Fruit fly (Drosophila melanogaster) whole organism, prepupa: Measurements from ENCODE around the gene mRpL15.

ENCODE experiments used
- Blimp-1 ChIP-seq: fragments of 200-800 bp; sonication (Bioruptor generic); optimal IDR thresholded peaks from 3 replicates; lab custom pipeline; 2017; ENCODE audit warnings: missing biosample characterization, missing genetic modification characterization, mild to moderate bottlenecking, moderate library complexity, missing genetic modification reagents
- CG10669 ChIP-seq: fragments of 200-800 bp; sonication (Bioruptor generic); optimal IDR thresholded peaks from 3 replicates; lab custom pipeline; 2018; ENCODE audit warnings: missing biosample characterization, mild to moderate bottlenecking, missing genetic modification characterization, moderate library complexity
- CG11294 ChIP-seq: fragments of 200-800 bp; sonication (Bioruptor generic); IDR thresholded peaks from 2 replicates; pipeline ENCODE4 v1.3.6; 2022; ENCODE audit warnings: missing biosample characterization, missing genetic modification characterization
- CG11762 ChIP-seq: fragments of 200-800 bp; sonication (Bioruptor generic); optimal IDR thresholded peaks from 3 replicates; lab custom pipeline; 2016; ENCODE audit warnings: missing biosample characterization, missing genetic modification characterization; ENCODE audit not compliant: insufficient read depth
- CG11902 ChIP-seq: fragments of 200-800 bp; sonication (Bioruptor generic); optimal IDR thresholded peaks from 3 replicates; lab custom pipeline; 2016; ENCODE audit warnings: missing biosample characterization, missing genetic modification characterization
- CG15336 ChIP-seq: fragments of 200-800 bp; sonication (Bioruptor generic); IDR thresholded peaks from 2 replicates; pipeline ENCODE4 v1.3.6; 2022; ENCODE audit warnings: missing biosample characterization, missing genetic modification characterization
- CG3032 ChIP-seq: fragments of 200-800 bp; optimal IDR thresholded peaks from 2 replicates; lab custom pipeline; 2019; ENCODE audit warnings: missing biosample characterization, mild to moderate bottlenecking, missing genetic modification characterization, moderate library complexity
- CG32006 ChIP-seq: fragments of 200-800 bp; sonication (Bioruptor generic); optimal IDR thresholded peaks from 3 replicates; lab custom pipeline; 2017; ENCODE audit warnings: missing biosample characterization, mild to moderate bottlenecking, missing genetic modification characterization
- CG34406 ChIP-seq: fragments of 200-800 bp; sonication (Bioruptor generic); optimal IDR thresholded peaks from 3 replicates; lab custom pipeline; 2016; ENCODE audit warnings: missing biosample characterization, missing genetic modification characterization
- CG3919 ChIP-seq: fragments of 200-800 bp; sonication (Bioruptor generic); optimal IDR thresholded peaks from 3 replicates; lab custom pipeline; 2016; ENCODE audit warnings: missing biosample characterization, missing genetic modification characterization
- CG4318 ChIP-seq: fragments of 200-800 bp; sonication (Bioruptor generic); optimal IDR thresholded peaks from 3 replicates; lab custom pipeline; 2017; ENCODE audit warnings: missing biosample characterization, mild to moderate bottlenecking, missing genetic modification characterization
- CG6163 ChIP-seq: fragments of 200-800 bp; sonication (Bioruptor generic); IDR thresholded peaks from 3 replicates; pipeline ENCODE4 v1.3.6; 2022; ENCODE audit warnings: missing biosample characterization, missing genetic modification characterization
- CG6276 ChIP-seq: fragments of 200-800 bp; sonication (Bioruptor generic); optimal IDR thresholded peaks from 2 replicates; lab custom pipeline; 2017; ENCODE audit warnings: missing biosample characterization, mild to moderate bottlenecking, missing genetic modification characterization
- CG6854 ChIP-seq: fragments of 200-800 bp; sonication (Bioruptor generic); optimal IDR thresholded peaks from 2 replicates; lab custom pipeline; 2017; ENCODE audit warnings: missing biosample characterization, mild to moderate bottlenecking, missing genetic modification characterization
- CG7368 ChIP-seq: fragments of 200-800 bp; sonication (Bioruptor generic); optimal IDR thresholded peaks from 3 replicates; lab custom pipeline; 2016; ENCODE audit warnings: missing biosample characterization, missing genetic modification characterization
- CG8119 ChIP-seq: fragments of 200-800 bp; sonication (Bioruptor generic); IDR thresholded peaks from 3 replicates; pipeline ENCODE4 v1.3.6; 2022; ENCODE audit warnings: missing biosample characterization, missing genetic modification characterization
- CG9139 ChIP-seq: fragments of 200-800 bp; sonication (Bioruptor generic); optimal IDR thresholded peaks from 3 replicates; lab custom pipeline; 2017; ENCODE audit warnings: missing biosample characterization, mild to moderate bottlenecking, missing genetic modification characterization
- Eip78C ChIP-seq: fragments of 200-800 bp; sonication (Bioruptor generic); peaks from one replicate; lab custom pipeline; 2016; ENCODE audit warnings: missing biosample characterization, missing genetic modification characterization
- Ets21C ChIP-seq: fragments of 200-800 bp; sonication (Bioruptor generic); optimal IDR thresholded peaks from 3 replicates; lab custom pipeline; 2016; ENCODE audit warnings: missing biosample characterization, missing genetic modification characterization
- Gug ChIP-seq: fragments of 200-800 bp; sonication (Bioruptor generic); IDR thresholded peaks from 2 replicates; pipeline ENCODE4 v1.3.6; 2022; ENCODE audit warnings: missing biosample characterization, missing genetic modification characterization
- Hr39 ChIP-seq: fragments of 200-800 bp; sonication (Bioruptor generic); optimal IDR thresholded peaks from 2 replicates; lab custom pipeline; 2016; ENCODE audit warnings: missing biosample characterization, missing genetic modification characterization
- Lpt ChIP-seq: fragments of 200-800 bp; sonication (Bioruptor generic); optimal IDR thresholded peaks from 3 replicates; lab custom pipeline; 2016; ENCODE audit warnings: missing biosample characterization, missing genetic modification characterization
- Met ChIP-seq: fragments of 200-800 bp; sonication (Bioruptor generic); optimal IDR thresholded peaks from 3 replicates; lab custom pipeline; 2016; ENCODE audit warnings: missing biosample characterization, missing genetic modification characterization
- OdsH ChIP-seq: fragments of 200-800 bp; sonication (Bioruptor generic); optimal IDR thresholded peaks from 3 replicates; lab custom pipeline; 2016; ENCODE audit warnings: missing biosample characterization, missing genetic modification characterization
- Smox ChIP-seq: fragments of 200-800 bp; sonication (Bioruptor generic); optimal IDR thresholded peaks from 3 replicates; lab custom pipeline; 2016; ENCODE audit warnings: missing biosample characterization, missing genetic modification characterization
- Sox102F ChIP-seq: fragments of 200-800 bp; sonication (Bioruptor generic); optimal IDR thresholded peaks from 2 replicates; lab custom pipeline; 2016; ENCODE audit warnings: missing biosample characterization, mild to moderate bottlenecking, missing genetic modification characterization
- Sox15 ChIP-seq: fragments of 200-800 bp; sonication (Bioruptor generic); optimal IDR thresholded peaks from 3 replicates; lab custom pipeline; 2016; ENCODE audit warnings: missing biosample characterization, missing genetic modification characterization
- acj6 ChIP-seq: fragments of 200-800 bp; sonication (Bioruptor generic); optimal IDR thresholded peaks from 3 replicates; lab custom pipeline; 2016; ENCODE audit warnings: missing biosample characterization, missing genetic modification characterization
- dsx ChIP-seq: fragments of 200-800 bp; optimal IDR thresholded peaks from 3 replicates; lab custom pipeline; 2019; ENCODE audit warnings: missing biosample characterization, mild to moderate bottlenecking, missing genetic modification characterization, moderate library complexity; ENCODE audit not compliant: poor library complexity, severe bottlenecking
- eg ChIP-seq: fragments of 200-800 bp; sonication (Bioruptor generic); IDR thresholded peaks from 3 replicates; pipeline ENCODE4 v1.3.6; 2022; ENCODE audit warnings: missing biosample characterization, missing genetic modification characterization
- fd85E ChIP-seq: fragments of 200-800 bp; sonication (Bioruptor generic); optimal IDR thresholded peaks from 3 replicates; lab custom pipeline; 2016; ENCODE audit warnings: missing biosample characterization, missing genetic modification characterization
- fkh ChIP-seq: fragments of 200-800 bp; sonication (Bioruptor generic); optimal IDR thresholded peaks from 3 replicates; lab custom pipeline; 2017; ENCODE audit warnings: missing biosample characterization, mild to moderate bottlenecking, missing genetic modification characterization, moderate library complexity
- lz ChIP-seq: fragments of 200-800 bp; sonication (Bioruptor generic); optimal IDR thresholded peaks from 3 replicates; lab custom pipeline; 2016; ENCODE audit warnings: missing biosample characterization, missing genetic modification characterization
- pdm3 ChIP-seq: fragments of 200-800 bp; sonication (Bioruptor generic); optimal IDR thresholded peaks from 3 replicates; lab custom pipeline; 2016; ENCODE audit warnings: missing biosample characterization, missing genetic modification characterization
- salr ChIP-seq, 2 experiments: fragments of 200-800 bp; sonication (Bioruptor generic); optimal IDR thresholded peaks; 3 replicates each; lab custom pipeline; 2016 to 2018; ENCODE audit warnings: missing biosample characterization in 2 of 2, missing genetic modification characterization in 2 of 2, mild to moderate bottlenecking in 1 of 2
- ss ChIP-seq, 2 experiments: fragments of 200-800 bp; sonication (Bioruptor generic); optimal IDR thresholded peaks; 2 replicates in 1 of 2; 3 replicates in 1 of 2; lab custom pipeline; 2017 to 2018; ENCODE audit warnings: mild to moderate bottlenecking in 2 of 2, missing biosample characterization in 2 of 2, missing genetic modification characterization in 2 of 2, moderate library complexity in 1 of 2
- svp ChIP-seq: fragments of 200-800 bp; sonication (Bioruptor generic); peaks from one replicate; lab custom pipeline; 2016; ENCODE audit warnings: missing biosample characterization, missing genetic modification characterization
- vri ChIP-seq: fragments of 200-800 bp; sonication (Bioruptor generic); optimal IDR thresholded peaks from 3 replicates; lab custom pipeline; 2016; ENCODE audit warnings: missing biosample characterization, mild to moderate bottlenecking, missing genetic modification characterization

The mRpL15 gene

dm6 chr3L:20452813-20453682, 17.0 kb upstream of the mRpL15 start, which contains the start of gene CG5199 (continued):
- TF ChIP-seq Sox15 (GFP tag; lab: Kevin White, UChicago) (peak; percentile 37), lz (GFP tag; lab: Kevin White, UChicago) (peak; percentile 62), Gug (peak; percentile 65), CG4318 (GFP tag; lab: Kevin White, UChicago) (peak; percentile 49), CG6854 (GFP tag; lab: Kevin White, UChicago) (no peak), Sox102F (GFP tag; lab: Kevin White, UChicago) (peak; percentile 1), pdm3 (GFP tag; lab: Kevin White, UChicago) (no peak), OdsH (GFP tag; lab: Kevin White, UChicago) (peak; percentile 53), CG3032 (tag; lab: Kevin White, UChicago) (peak; percentile 79), CG7368 (GFP tag; lab: Kevin White, UChicago) (peak; percentile 5), CG11294 (peak; percentile 48; the same call in 1 of the 2 replicates), fd85E (GFP tag; lab: Kevin White, UChicago) (no peak), Eip78C (no peak), CG9139 (GFP tag; lab: Kevin White, UChicago) (no peak), CG32006 (GFP tag; lab: Kevin White, UChicago) (peak; percentile 63), Met (GFP tag; lab: Kevin White, UChicago) (no peak), CG8119 (GFP tag; lab: Robert Waterston, UW) (no peak), CG15336 (GFP tag; lab: Robert Waterston, UW) (0 out of 2 replicates have a peak, but pooled peaks have one; percentile 21), CG10669 (GFP tag; lab: Kevin White, UChicago) (peak; percentile 49), vri (GFP tag; lab: Kevin White, UChicago) (no peak), eg (GFP tag; lab: Robert Waterston, UW) (no peak; the same call in 2 of the 3 replicates), CG34406 (peak; percentile 52), Blimp-1 (GFP tag; lab: Kevin White, UChicago) (peak; percentile 11), Hr39 (GFP tag; lab: Kevin White, UChicago) (peak; percentile 48), salr (GFP tag; optimal IDR thresholded peaks at IDR 0.05; lab: Kevin White, UChicago) (peak in 1 of 2 experiments; percentile 30), CG11902 (GFP tag; lab: Kevin White, UChicago) (peak; percentile 53), fkh (GFP tag; lab: Kevin White, UChicago) (no peak), acj6 (GFP tag; lab: Kevin White, UChicago) (peak; percentile 58), CG6276 (GFP tag; lab: Kevin White, UChicago) (no peak), CG3919 (peak; percentile 68), CG11762 (GFP tag; lab: Kevin White, UChicago) (peak; percentile 45), ss (GFP tag; optimal IDR thresholded peaks at IDR 0.05; lab: Kevin White, UChicago) (no peak), CG6163 (GFP tag; lab: Robert Waterston, UW) (peak; percentile 42; the same call in 1 of the 3 replicates), Ets21C (GFP tag; lab: Kevin White, UChicago) (no peak), Lpt (peak; percentile 35), Smox (no peak), dsx (GFP tag; lab: Kevin White, UChicago) (no peak)

DNA sequence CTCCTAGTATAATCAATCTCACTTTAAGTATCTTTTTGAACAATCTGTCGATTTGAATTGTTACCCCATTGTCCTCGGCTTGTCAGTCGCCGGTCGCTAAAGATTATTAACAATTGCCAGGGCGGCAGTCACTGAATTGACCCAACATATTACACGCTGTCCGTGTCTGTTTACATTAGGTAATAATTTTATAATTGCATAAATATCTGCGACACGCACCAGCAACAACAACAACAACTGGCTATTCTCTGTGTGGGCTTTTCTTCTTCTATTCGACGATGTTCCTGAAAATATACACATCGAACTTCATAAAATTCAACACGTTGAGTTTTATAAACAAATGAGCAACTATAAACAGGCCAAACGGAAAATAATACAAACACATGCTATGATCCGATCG, 12.8 kb upstream of the mRpL15 start:
- TF ChIP-seq CG7368 (GFP tag; lab: Kevin White, UChicago) (no peak), ss (GFP tag; optimal IDR thresholded peaks at IDR 0.05; lab: Kevin White, UChicago) (no peak), svp (peak; percentile 49)
